Fruit fly (Drosophila melanogaster) Kc167 (cell line): ENCODE results near the gene Ns1.

Experiments
- h ChIP-seq: fragments of >200 bp; optimal IDR thresholded peaks from 3 replicates; lab custom pipeline; 2018; ENCODE audit warnings: missing external identifiers
- psq ChIP-seq: fragments of >200 bp; optimal IDR thresholded peaks from 2 replicates; lab custom pipeline; 2017; ENCODE audit warnings: missing external identifiers

DNA sequence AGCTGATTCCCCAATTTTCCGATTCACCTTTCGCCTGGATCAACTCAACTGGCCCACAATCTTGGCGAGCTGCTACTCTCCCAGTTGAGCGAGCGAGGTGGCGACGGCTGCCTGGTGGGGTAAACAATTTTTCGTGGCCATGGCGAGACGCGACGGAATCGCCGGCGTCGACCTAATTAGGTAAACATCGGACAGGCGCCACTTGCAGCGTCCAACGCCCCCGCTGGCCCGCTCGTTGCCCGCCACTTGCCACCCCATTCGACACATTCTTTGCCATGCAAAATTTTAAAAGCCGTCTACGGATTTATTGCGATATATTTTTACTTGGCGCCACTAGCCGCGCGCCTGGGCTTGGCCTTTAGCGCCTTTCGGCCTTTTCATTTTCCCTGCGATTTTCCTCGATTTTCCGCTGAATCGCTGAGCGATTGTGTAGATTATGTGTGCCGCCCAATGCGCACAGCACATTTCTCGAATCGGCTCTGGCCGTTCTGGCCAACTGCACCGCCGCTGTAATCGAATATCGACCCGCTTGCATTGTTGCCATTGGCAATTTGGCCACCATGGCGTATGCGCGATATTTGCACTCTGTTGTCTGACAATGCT, 5.5 kb downstream of the Ns1 start:
- TF ChIP-seq h (lab: Kevin White, UChicago) = no peak
- no peak for TF ChIP-seq psq (lab: Kevin White, UChicago)
